Fruit fly (Drosophila melanogaster): ENCODE data around the gene CG15042.
A peak's percentile ranks its signal among the peaks of the same experiment; 100 is the strongest.

Gene CG15042

DNA sequence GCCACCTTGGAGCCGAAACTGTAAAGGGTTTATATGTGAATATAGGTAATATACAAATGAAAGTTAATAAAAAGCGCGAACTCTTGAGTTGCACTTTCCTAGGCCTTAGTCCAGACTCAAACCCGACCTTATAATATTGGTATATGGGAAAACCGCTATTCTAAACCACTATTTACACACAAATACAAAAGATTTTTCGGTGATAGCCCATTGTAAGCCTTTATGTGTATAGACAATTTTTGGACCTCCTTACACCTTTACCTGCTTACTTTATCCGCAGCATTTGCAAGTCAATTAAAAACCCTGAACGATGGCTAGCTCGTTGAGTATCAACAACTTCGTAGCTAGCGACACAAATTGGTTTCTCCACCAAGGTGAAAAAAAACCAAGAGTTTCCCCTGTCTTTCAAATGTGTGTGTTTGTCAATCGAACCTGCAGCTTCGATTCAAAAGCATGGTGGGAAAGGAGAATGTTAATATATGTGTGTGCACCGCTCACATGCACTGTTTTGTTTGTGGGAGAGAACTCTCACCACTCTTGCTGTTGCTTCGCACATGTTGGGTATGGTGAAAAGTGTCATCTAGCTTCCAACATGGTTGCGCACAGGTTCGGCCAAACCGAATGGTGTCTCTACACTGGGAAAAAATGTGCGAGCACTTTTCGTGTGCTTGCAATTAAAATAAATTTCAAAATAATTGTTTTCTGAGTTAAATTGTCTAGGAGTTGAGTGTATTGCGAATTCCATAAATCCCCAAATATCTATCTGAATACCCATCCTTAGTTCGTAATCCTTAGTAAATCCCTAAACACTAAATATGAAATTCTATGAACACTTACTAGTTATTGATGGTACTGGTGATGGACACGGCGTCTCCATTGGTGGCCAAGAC lies 21.2 kb downstream of the CG15042 start (continued):
- peak; percentile 88 for TF ChIP-seq Atf6 (GFP tag; IDR thresholded peaks at IDR 0.05)
- TF ChIP-seq gce (GFP tag; IDR thresholded peaks at IDR 0.05), result peak; percentile 82
- TF ChIP-seq bigmax (GFP tag; optimal IDR thresholded peaks at IDR 0.05), result no peak
- peak; percentile 34 for TF ChIP-seq NC2α (GFP tag; optimal IDR thresholded peaks at IDR 0.05)
- peak; percentile 64 for TF ChIP-seq Camta (GFP tag; optimal IDR thresholded peaks at IDR 0.05)
- TF ChIP-seq CG7839 (tag; optimal IDR thresholded peaks at IDR 0.05), result peak; percentile 80
- TF ChIP-seq H15 (GFP tag; IDR thresholded peaks at IDR 0.05), result peak; percentile 58; the same call in 1 of the 3 replicates
- peak; percentile 49 for TF ChIP-seq gsb-n (tag; optimal IDR thresholded peaks at IDR 0.05)
- TF ChIP-seq vnd (GFP tag; IDR thresholded peaks at IDR 0.05; ENCODE audit: partially characterized antibody), result no peak
- TF ChIP-seq dmrt11E (tag; optimal IDR thresholded peaks at IDR 0.05), result peak; percentile 60
- peak; percentile 57 for TF ChIP-seq CG6683 (GFP tag; optimal IDR thresholded peaks at IDR 0.05)
- peak; percentile 87 for TF ChIP-seq lab (GFP tag; optimal IDR thresholded peaks at IDR 0.05)
- peak; percentile 48; the same call in 1 of the 2 replicates for TF ChIP-seq bowl (GFP tag; IDR thresholded peaks at IDR 0.05)
- TF ChIP-seq Mad (GFP tag; optimal IDR thresholded peaks at IDR 0.05), result peak; percentile 59
- TF ChIP-seq dimm (GFP tag; IDR thresholded peaks at IDR 0.05), result no peak
- TF ChIP-seq CG14050 (GFP tag; IDR thresholded peaks at IDR 0.05), result peak; percentile 70
- peak; percentile 61 for TF ChIP-seq scrt (GFP tag; optimal IDR thresholded peaks at IDR 0.05)
- TF ChIP-seq crc (GFP tag; optimal IDR thresholded peaks at IDR 0.05), result peak; percentile 30
- TF ChIP-seq dati (GFP tag; IDR thresholded peaks at IDR 0.05), result peak; percentile 69
- no peak for TF ChIP-seq CG2129 (GFP tag; IDR thresholded peaks at IDR 0.05; ENCODE audit: partially characterized antibody)
- TF ChIP-seq Doc3 (GFP tag; IDR thresholded peaks at IDR 0.05; ENCODE audit: partially characterized antibody), result no peak
- peak; percentile 46 for TF ChIP-seq CG16815 (GFP tag; optimal IDR thresholded peaks at IDR 0.05)
- TF ChIP-seq ato (GFP tag; IDR thresholded peaks at IDR 0.05; ENCODE audit: partially characterized antibody), result no peak
- TF ChIP-seq jumu (GFP tag; optimal IDR thresholded peaks at IDR 0.05), result peak; percentile 65
- no peak for TF ChIP-seq BEAF-32 (GFP tag; optimal IDR thresholded peaks at IDR 0.05)
- TF ChIP-seq NFAT (GFP tag; IDR thresholded peaks at IDR 0.05), result peak; percentile 69
- no peak for TF ChIP-seq cad (GFP tag; optimal IDR thresholded peaks at IDR 0.05)
- peak; percentile 83 for TF ChIP-seq Rfx (GFP tag; IDR thresholded peaks at IDR 0.05)
- TF ChIP-seq CG7928 (GFP tag; optimal IDR thresholded peaks at IDR 0.05), result no peak
- TF ChIP-seq otp (GFP tag; IDR thresholded peaks at IDR 0.05), result peak; percentile 88
- peak; percentile 79 for TF ChIP-seq phol (tag; optimal IDR thresholded peaks at IDR 0.05)
- TF ChIP-seq sens-2 (GFP tag; IDR thresholded peaks at IDR 0.05), result peak; percentile 80
- TF ChIP-seq yki (optimal IDR thresholded peaks at IDR 0.05), result no peak
- TF ChIP-seq CG6654 (GFP tag; optimal IDR thresholded peaks at IDR 0.05), result peak; percentile 53
- no peak for TF ChIP-seq CG34224 (GFP tag; IDR thresholded peaks at IDR 0.05; ENCODE audit: partially characterized antibody)
- TF ChIP-seq sob (GFP tag; IDR thresholded peaks at IDR 0.05), result peak; percentile 81
- no peak for TF ChIP-seq nom (GFP tag; optimal IDR thresholded peaks at IDR 0.05)
- TF ChIP-seq CG7963 (GFP tag; IDR thresholded peaks at IDR 0.05; ENCODE audit: partially characterized antibody), result no peak
- peak; percentile 24; the same call in 1 of the 2 replicates for TF ChIP-seq CG8765 (GFP tag; IDR thresholded peaks at IDR 0.05)
- TF ChIP-seq CG10431 (GFP tag; optimal IDR thresholded peaks at IDR 0.05), result no peak
- peak; percentile 80 for TF ChIP-seq dmrt99B (tag; optimal IDR thresholded peaks at IDR 0.05)
- TF ChIP-seq Lpt (GFP tag; optimal IDR thresholded peaks at IDR 0.05), result no peak
- TF ChIP-seq CG8388 (GFP tag; optimal IDR thresholded peaks at IDR 0.05), result peak; percentile 68
- peak; percentile 75 for TF ChIP-seq Oli (tag; optimal IDR thresholded peaks at IDR 0.05)
- TF ChIP-seq CG11085 (GFP tag; IDR thresholded peaks at IDR 0.05), result peak; percentile 45; the same call in 1 of the 2 replicates
- peak; percentile 43 for TF ChIP-seq CG3163 (GFP tag; optimal IDR thresholded peaks at IDR 0.05)
- TF ChIP-seq Sox100B (GFP tag; optimal IDR thresholded peaks at IDR 0.05), result peak; percentile 55
- TF ChIP-seq CG2120 (GFP tag; optimal IDR thresholded peaks at IDR 0.05), result peak; percentile 80
- TF ChIP-seq CG2199 (GFP tag; IDR thresholded peaks at IDR 0.05), result peak; percentile 77
